Worm (Caenorhabditis elegans) whole organism, young adult: ENCODE data around the gene Y22D7AL.6.

ENCODE experiments used
- C06A6.2 ChIP-seq: fragments of 200-800 bp; sonication (Bioruptor generic); conservative IDR thresholded peaks from 2 replicates; pipeline ENCODE4 v1.3.6; 2022; ENCODE audit warnings: missing genetic modification characterization, missing compliant biosample characterization
- D2030.7 ChIP-seq: fragments of 200-800 bp; sonication (Bioruptor generic); IDR thresholded peaks from 2 replicates; pipeline ENCODE4 v1.3.6; 2022; ENCODE audit warnings: missing genetic modification reagents, missing genetic modification characterization, missing compliant biosample characterization
- lin-26 ChIP-seq: fragments of 200-800 bp; sonication (Bioruptor generic); IDR thresholded peaks from 2 replicates; pipeline ENCODE4 v1.3.6; 2022; ENCODE audit warnings: missing genetic modification reagents, missing genetic modification characterization, missing compliant biosample characterization
- lin-35 ChIP-seq, 3 experiments: fragments of 150-350 bp in 2 of 3; sonication (generic microtip) in 1 of 3; optimal IDR thresholded peaks; 2 replicates each; lab custom pipeline; 2014 to 2018; ENCODE audit warnings: missing biosample characterization in 3 of 3, missing genetic modification characterization in 3 of 3, missing genetic modification reagents in 3 of 3

DNA sequence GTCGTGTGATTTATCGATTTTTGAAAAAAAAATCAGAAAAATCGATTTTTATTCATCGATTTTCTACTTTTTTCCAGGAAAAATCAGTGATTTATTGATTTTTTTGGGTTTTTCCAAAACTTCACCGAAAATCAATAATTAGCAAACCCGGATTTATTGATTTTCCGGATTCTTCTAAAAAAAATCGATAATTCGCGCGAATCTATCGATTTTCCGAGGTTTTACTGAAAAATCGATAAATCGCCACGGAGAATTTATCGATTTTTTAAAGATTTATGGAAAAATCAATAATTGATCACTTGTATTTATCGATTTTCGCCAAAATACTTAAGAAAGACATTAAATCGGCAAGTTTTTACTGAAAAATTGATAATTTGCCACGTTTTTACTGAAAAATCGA, 21.2 kb upstream of the Y22D7AL.6 start:
- TF ChIP-seq D2030.7 (GFP tag; lab: Robert Waterston, UW) (no peak), lin-26 (no peak), lin-35 (GFP tag; optimal IDR thresholded peaks at IDR 0.05; lab: Kevin White, UChicago) (no peak), C06A6.2 (GFP tag; lab: Robert Waterston, UW) (no peak)
